Fruit fly (Drosophila melanogaster) whole organism, pupa: Measurements from ENCODE around the gene RpL24-like.
A peak's percentile ranks its signal among the peaks of the same experiment; 100 is the strongest.

Experiments
- CG12605 ChIP-seq: fragments of 200-800 bp; sonication (Bioruptor generic); IDR thresholded peaks from 2 replicates; pipeline ENCODE4 v1.3.6; 2022; ENCODE audit warnings: missing biosample characterization, missing genetic modification characterization
- CG9948 ChIP-seq: fragments of 200-800 bp; sonication (Bioruptor generic); optimal IDR thresholded peaks from 2 replicates; lab custom pipeline; 2018; ENCODE audit warnings: missing biosample characterization, mild to moderate bottlenecking, missing genetic modification characterization, moderate library complexity
- EcR ChIP-seq: fragments of 200-800 bp; sonication (Bioruptor generic); optimal IDR thresholded peaks from 3 replicates; lab custom pipeline; 2019; ENCODE audit warnings: missing biosample characterization, missing genetic modification characterization, mild to moderate bottlenecking, moderate library complexity, missing genetic modification reagents
- fd96Ca ChIP-seq: fragments of 200-800 bp; sonication (Bioruptor generic); IDR thresholded peaks from 3 replicates; pipeline ENCODE4 v1.3.6; 2022; ENCODE audit warnings: missing biosample characterization, missing genetic modification characterization
- rn ChIP-seq: fragments of 200-800 bp; sonication (Bioruptor generic); IDR thresholded peaks from 2 replicates; pipeline ENCODE4 v1.3.6; 2022; ENCODE audit warnings: missing biosample characterization, missing genetic modification characterization

- 0 out of 2 replicates have a peak, but pooled peaks have one; percentile 14 for TF ChIP-seq CG12605 (GFP tag; lab: Robert Waterston, UW)
- TF ChIP-seq rn (GFP tag; lab: Robert Waterston, UW) = no peak
- no peak for TF ChIP-seq fd96Ca
- TF ChIP-seq EcR (GFP tag; lab: Kevin White, UChicago) = no peak
- no peak for TF ChIP-seq CG9948 (tag; lab: Kevin White, UChicago)
Measured at dm6 chr3R:11449688-11450087, 18.3 kb upstream of the RpL24-like start.
